Worm (Caenorhabditis elegans): ENCODE results near the gene hcp-2.

The hcp-2 gene

ce11 chrV:9645507-9645906 is at the start of gene hcp-2, which contains the start of gene atl-1:
hcp-2 (plus strand) TSS chrV:9645859.
atl-1 (minus strand) TSS chrV:9645595.
- TF ChIP-seq flt-1 (GFP tag; IDR thresholded peaks at IDR 0.05), result no peak

- TF ChIP-seq flt-1 (GFP tag; IDR thresholded peaks at IDR 0.05), result peak; percentile 75; the same call in 1 of the 2 replicates
These were observed 42.2 kb upstream of the hcp-2 start for ce11 chrV:9603488-9603887.

ce11 chrV:9608256-9608655 is 37.4 kb upstream of the hcp-2 start, which contains the start of gene dop-2:
dop-2 (plus strand) TSS chrV:9608556.
- no peak for TF ChIP-seq klf-2 (GFP tag; conservative IDR thresholded peaks at IDR 0.05)

ce11 chrV:9609217-9609616 is 36.4 kb upstream of the hcp-2 start:
- no peak for TF ChIP-seq ztf-29 (GFP tag; IDR thresholded peaks at IDR 0.05)
- TF ChIP-seq flt-1 (GFP tag; IDR thresholded peaks at IDR 0.05), result no peak
- TF ChIP-seq T22C8.4 (GFP tag; IDR thresholded peaks at IDR 0.05), result no peak

ce11 chrV:9615725-9616124 is 29.9 kb upstream of the hcp-2 start, which contains the start of gene pqn-63:
pqn-63 (plus strand) TSS chrV:9616031.
- TF ChIP-seq ztf-23 (GFP tag; IDR thresholded peaks at IDR 0.05) (no peak), klf-2 (GFP tag; conservative IDR thresholded peaks at IDR 0.05) (no peak), med-1 (GFP tag; optimal IDR thresholded peaks at IDR 0.05; ENCODE audit: insufficient read depth) (no peak), cog-1 (tag; optimal IDR thresholded peaks at IDR 0.05) (no peak), ztf-29 (GFP tag; IDR thresholded peaks at IDR 0.05) (no peak), tab-1 (GFP tag; IDR thresholded peaks at IDR 0.05) (no peak), ref-1 (GFP tag; conservative IDR thresholded peaks at IDR 0.05) (no peak), T22C8.4 (GFP tag; IDR thresholded peaks at IDR 0.05) (no peak), flt-1 (GFP tag; IDR thresholded peaks at IDR 0.05) (no peak)

ce11 chrV:9616130-9616529 is 29.5 kb upstream of the hcp-2 start:
- TF ChIP-seq ref-1 (GFP tag; conservative IDR thresholded peaks at IDR 0.05), result no peak
- TF ChIP-seq med-1 (GFP tag; optimal IDR thresholded peaks at IDR 0.05; ENCODE audit: insufficient read depth), result no peak
- TF ChIP-seq tab-1 (GFP tag; IDR thresholded peaks at IDR 0.05), result no peak
- no peak for TF ChIP-seq ztf-23 (GFP tag; IDR thresholded peaks at IDR 0.05)
- no peak for TF ChIP-seq ztf-29 (GFP tag; IDR thresholded peaks at IDR 0.05)
- TF ChIP-seq klf-2 (GFP tag; conservative IDR thresholded peaks at IDR 0.05), result no peak
- TF ChIP-seq T22C8.4 (GFP tag; IDR thresholded peaks at IDR 0.05), result no peak
- no peak for TF ChIP-seq cog-1 (tag; optimal IDR thresholded peaks at IDR 0.05)
- TF ChIP-seq flt-1 (GFP tag; IDR thresholded peaks at IDR 0.05), result no peak

- TF ChIP-seq tab-1 (GFP tag; IDR thresholded peaks at IDR 0.05) (no peak), ref-1 (GFP tag; conservative IDR thresholded peaks at IDR 0.05) (no peak)
These were observed 29.0 kb upstream of the hcp-2 start for ce11 chrV:9616687-9617086.

- TF ChIP-seq ref-1 (GFP tag; conservative IDR thresholded peaks at IDR 0.05) (no peak), T22C8.4 (GFP tag; IDR thresholded peaks at IDR 0.05) (0 out of 2 replicates have a peak, but pooled peaks have one; percentile 18)
These were observed 27.2 kb upstream of the hcp-2 start for ce11 chrV:9618420-9618819.

ce11 chrV:9618919-9619318 is 26.7 kb upstream of the hcp-2 start, which contains the start of gene idpc-7:
idpc-7 (minus strand) TSS chrV:9619019.
- TF ChIP-seq flt-1 (GFP tag; IDR thresholded peaks at IDR 0.05) (no peak), T22C8.4 (GFP tag; IDR thresholded peaks at IDR 0.05) (no peak), ztf-23 (GFP tag; IDR thresholded peaks at IDR 0.05) (no peak), klf-2 (GFP tag; conservative IDR thresholded peaks at IDR 0.05) (no peak), cog-1 (tag; optimal IDR thresholded peaks at IDR 0.05) (no peak)

- TF ChIP-seq ztf-23 (GFP tag; IDR thresholded peaks at IDR 0.05) (no peak), ztf-29 (GFP tag; IDR thresholded peaks at IDR 0.05) (no peak), klf-2 (GFP tag; conservative IDR thresholded peaks at IDR 0.05) (no peak), ref-1 (GFP tag; conservative IDR thresholded peaks at IDR 0.05) (no peak), med-1 (GFP tag; optimal IDR thresholded peaks at IDR 0.05; ENCODE audit: insufficient read depth) (no peak), cog-1 (tag; optimal IDR thresholded peaks at IDR 0.05) (no peak), tab-1 (GFP tag; IDR thresholded peaks at IDR 0.05) (no peak), T22C8.4 (GFP tag; IDR thresholded peaks at IDR 0.05) (no peak)
These were observed 25.8 kb upstream of the hcp-2 start, which contains the start of gene idpc-6 for ce11 chrV:9619850-9620249. idpc-6 (plus strand) TSS chrV:9620150.

- TF ChIP-seq ref-1 (GFP tag; conservative IDR thresholded peaks at IDR 0.05) (no peak), med-1 (GFP tag; optimal IDR thresholded peaks at IDR 0.05; ENCODE audit: insufficient read depth) (no peak), tab-1 (GFP tag; IDR thresholded peaks at IDR 0.05) (no peak), flt-1 (GFP tag; IDR thresholded peaks at IDR 0.05) (0 out of 2 replicates have a peak, but pooled peaks have one; percentile 35), cog-1 (tag; optimal IDR thresholded peaks at IDR 0.05) (no peak), ztf-29 (GFP tag; IDR thresholded peaks at IDR 0.05) (no peak), T22C8.4 (GFP tag; IDR thresholded peaks at IDR 0.05) (no peak), klf-2 (GFP tag; conservative IDR thresholded peaks at IDR 0.05) (no peak)
These were observed 25.2 kb upstream of the hcp-2 start for ce11 chrV:9620417-9620816.

ce11 chrV:9621437-9621836 is 24.2 kb upstream of the hcp-2 start:
- TF ChIP-seq med-1 (GFP tag; optimal IDR thresholded peaks at IDR 0.05; ENCODE audit: insufficient read depth) (no peak), ref-1 (GFP tag; conservative IDR thresholded peaks at IDR 0.05) (no peak), flt-1 (GFP tag; IDR thresholded peaks at IDR 0.05) (no peak), T22C8.4 (GFP tag; IDR thresholded peaks at IDR 0.05) (no peak), cog-1 (tag; optimal IDR thresholded peaks at IDR 0.05) (no peak), ztf-23 (GFP tag; IDR thresholded peaks at IDR 0.05) (no peak), klf-2 (GFP tag; conservative IDR thresholded peaks at IDR 0.05) (no peak), ztf-29 (GFP tag; IDR thresholded peaks at IDR 0.05) (no peak), tab-1 (GFP tag; IDR thresholded peaks at IDR 0.05) (no peak)

All from whole organism, midembryonic.